Worm (Caenorhabditis elegans) whole organism, young adult: ENCODE data around the gene K09C6.7.

Experiments
- F39B2.1 ChIP-seq: fragments of 200-800 bp; sonication (Bioruptor generic); IDR thresholded peaks from 2 replicates; pipeline ENCODE4 v1.3.6; 2022; ENCODE audit warnings: missing genetic modification reagents, missing genetic modification characterization, missing compliant biosample characterization
- F49E8.2 ChIP-seq: sonication (generic microtip); optimal IDR thresholded peaks from 3 replicates; lab custom pipeline; 2017; ENCODE audit warnings: missing genetic modification characterization, mild to moderate bottlenecking, missing compliant biosample characterization, antibody characterized with exemption, moderate library complexity; ENCODE audit not compliant: insufficient read depth
- Y53F4B.3 ChIP-seq: fragments of 200-800 bp; sonication (Bioruptor generic); IDR thresholded peaks from 2 replicates; pipeline ENCODE4 v1.3.6; 2022; ENCODE audit warnings: missing genetic modification reagents, missing genetic modification characterization, missing compliant biosample characterization
- Y95B8A.8 ChIP-seq: fragments of 200-800 bp; sonication (Bioruptor generic); IDR thresholded peaks from 2 replicates; pipeline ENCODE4 v1.3.6; 2022; ENCODE audit warnings: missing genetic modification reagents, missing genetic modification characterization, missing compliant biosample characterization
- akir-1 ChIP-seq: fragments of 200-800 bp; sonication (Bioruptor generic); optimal IDR thresholded peaks from 2 replicates; lab custom pipeline; 2018; ENCODE audit warnings: mild to moderate bottlenecking, missing genetic modification characterization, moderate library complexity, missing compliant biosample characterization
- ama-1 ChIP-seq, 3 experiments: fragments of 150-350 bp in 1 of 3; sonication (generic microtip) in 2 of 3; optimal IDR thresholded peaks; 2 replicates each; lab custom pipeline; 2014 to 2018; ENCODE audit warnings: missing biosample characterization in 2 of 3, missing genetic modification characterization in 2 of 3, missing genetic modification reagents in 2 of 3
- attf-5 ChIP-seq: fragments of 200-800 bp; sonication (Bioruptor generic); optimal IDR thresholded peaks from 2 replicates; lab custom pipeline; 2018; ENCODE audit warnings: mild to moderate bottlenecking, missing genetic modification characterization, missing compliant biosample characterization
- attf-6 ChIP-seq: fragments of 200-800 bp; sonication (Bioruptor generic); IDR thresholded peaks from 2 replicates; pipeline ENCODE4 v1.3.6; 2022; ENCODE audit warnings: missing genetic modification reagents, missing genetic modification characterization, missing compliant biosample characterization
- ccch-3 ChIP-seq: fragments of 200-800 bp; sonication (Bioruptor generic); optimal IDR thresholded peaks from 2 replicates; lab custom pipeline; 2018; ENCODE audit warnings: mild to moderate bottlenecking, missing genetic modification characterization, missing compliant biosample characterization
- ceh-58 ChIP-seq: fragments of 200-800 bp; sonication (Bioruptor generic); IDR thresholded peaks from 2 replicates; pipeline ENCODE4 v1.3.6; 2022; ENCODE audit warnings: missing genetic modification characterization, missing compliant biosample characterization
- ets-4 ChIP-seq: fragments of 200-800 bp; sonication (Bioruptor generic); optimal IDR thresholded peaks from 2 replicates; lab custom pipeline; 2018; ENCODE audit warnings: mild to moderate bottlenecking, missing genetic modification characterization, missing compliant biosample characterization
- let-607 ChIP-seq, 2 experiments: fragments of 200-800 bp in 1 of 2; sonication (Bioruptor generic) in 1 of 2; sonication (generic microtip) in 1 of 2; optimal IDR thresholded peaks; 2 replicates each; lab custom pipeline; 2016 to 2018; ENCODE audit warnings: mild to moderate bottlenecking in 2 of 2, missing compliant biosample characterization in 2 of 2, missing genetic modification characterization in 2 of 2, moderate library complexity in 2 of 2, missing genotype in 1 of 2
- lin-54 ChIP-seq: fragments of 200-800 bp; sonication (Bioruptor generic); optimal IDR thresholded peaks from 2 replicates; lab custom pipeline; 2018; ENCODE audit warnings: mild to moderate bottlenecking, missing genetic modification characterization, missing compliant biosample characterization
- lsl-1 ChIP-seq: fragments of 200-800 bp; sonication (Bioruptor generic); optimal IDR thresholded peaks from 2 replicates; lab custom pipeline; 2018; ENCODE audit warnings: mild to moderate bottlenecking, missing genetic modification characterization, moderate library complexity, missing compliant biosample characterization
- madf-8 ChIP-seq: fragments of 200-800 bp; sonication (Bioruptor generic); conservative IDR thresholded peaks from 2 replicates; pipeline ENCODE4 v1.3.6; 2022; ENCODE audit warnings: missing genetic modification reagents, missing genetic modification characterization, missing compliant biosample characterization
- nfyb-1 ChIP-seq: fragments of 200-800 bp; sonication (Bioruptor generic); IDR thresholded peaks from 2 replicates; pipeline ENCODE4 v1.3.6; 2022; ENCODE audit warnings: missing genetic modification reagents, missing genetic modification characterization, missing compliant biosample characterization
- pha-4 ChIP-seq: fragments of 150-350 bp; sonication (generic microtip); optimal IDR thresholded peaks from 2 replicates; lab custom pipeline; 2014; ENCODE audit warnings: missing biosample characterization, missing genetic modification reagents, missing genetic modification characterization
- rcor-1 ChIP-seq: fragments of 200-800 bp; sonication (Bioruptor generic); IDR thresholded peaks from 2 replicates; pipeline ENCODE4 v1.3.6; 2022; ENCODE audit warnings: missing genetic modification reagents, missing genetic modification characterization, missing compliant biosample characterization
- snpc-1.1 ChIP-seq: sonication (generic microtip); optimal IDR thresholded peaks from 2 replicates; lab custom pipeline; 2017; ENCODE audit warnings: missing genetic modification characterization, mild to moderate bottlenecking, missing compliant biosample characterization, antibody characterized with exemption, moderate library complexity, missing genotype, missing genetic modification reagents; ENCODE audit not compliant: insufficient read depth
- snpc-3.4 ChIP-seq: sonication (generic microtip); optimal IDR thresholded peaks from 2 replicates; lab custom pipeline; 2017; ENCODE audit warnings: missing genetic modification characterization, mild to moderate bottlenecking, missing compliant biosample characterization, antibody characterized with exemption, moderate library complexity, missing genotype, missing genetic modification reagents
- snpc-4 ChIP-seq, 5 experiments: fragments of 150-350 bp in 1 of 5; sonication (generic microtip) in 4 of 5; optimal IDR thresholded peaks; 2 replicates each; lab custom pipeline; 2014 to 2018; ENCODE audit warnings: missing genetic modification characterization in 5 of 5, missing biosample characterization in 3 of 5, antibody characterized with exemption in 2 of 5, mild to moderate bottlenecking in 2 of 5, missing compliant biosample characterization in 2 of 5, missing genotype in 2 of 5, moderate library complexity in 2 of 5, missing genetic modification reagents in 1 of 5
- tbp1 ChIP-seq: fragments of 200-800 bp; sonication (Bioruptor generic); optimal IDR thresholded peaks from 2 replicates; lab custom pipeline; 2018; ENCODE audit warnings: mild to moderate bottlenecking, missing genetic modification characterization, missing compliant biosample characterization
- unc-130 ChIP-seq: sonication (generic microtip); optimal IDR thresholded peaks from 2 replicates; lab custom pipeline; 2016; ENCODE audit warnings: missing genetic modification reagents, missing genetic modification characterization, missing compliant biosample characterization
- xnd-1 ChIP-seq: sonication (generic microtip); optimal IDR thresholded peaks from 2 replicates; lab custom pipeline; 2016; ENCODE audit warnings: missing genotype, missing genetic modification reagents, missing genetic modification characterization, missing compliant biosample characterization
- zfh-2 ChIP-seq: fragments of 200-800 bp; sonication (Bioruptor generic); conservative IDR thresholded peaks from 2 replicates; pipeline ENCODE4 v1.3.6; 2022; ENCODE audit warnings: missing genetic modification reagents, missing genetic modification characterization, missing compliant biosample characterization
- zim-3 ChIP-seq: sonication (generic microtip); optimal IDR thresholded peaks from 2 replicates; lab custom pipeline; 2017; ENCODE audit warnings: mild to moderate bottlenecking, missing genetic modification characterization, moderate library complexity, missing compliant biosample characterization
- ztf-26 ChIP-seq: sonication (generic microtip); optimal IDR thresholded peaks from 2 replicates; lab custom pipeline; 2017; ENCODE audit warnings: missing genetic modification characterization, missing compliant biosample characterization
- ztf-28 ChIP-seq: fragments of 200-800 bp; sonication (Bioruptor generic); IDR thresholded peaks from 2 replicates; pipeline ENCODE4 v1.3.6; 2022; ENCODE audit warnings: missing genetic modification reagents, missing genetic modification characterization, missing compliant biosample characterization

The K09C6.7 gene

ce11 chrV:801555-802060 lies 37.3 kb downstream of the K09C6.7 start:
- TF ChIP-seq Y95B8A.8 (GFP tag; lab: Robert Waterston, UW), result no peak
- TF ChIP-seq xnd-1, result no peak
- no peak for TF ChIP-seq ets-4 (GFP tag; lab: Kevin White, UChicago)
- TF ChIP-seq attf-5 (GFP tag; lab: Kevin White, UChicago), result no peak
- TF ChIP-seq zim-3 (tag; lab: Kevin White, UChicago), result no peak
- no peak for TF ChIP-seq attf-6 (GFP tag; lab: Robert Waterston, UW)
- no peak for TF ChIP-seq rcor-1 (GFP tag; lab: Robert Waterston, UW)
- TF ChIP-seq ama-1 (optimal IDR thresholded peaks at IDR 0.05; lab: Kevin White, UChicago), result no peak
- TF ChIP-seq ama-1 (GFP tag; optimal IDR thresholded peaks at IDR 0.05; lab: Kevin White, UChicago), result no peak
- TF ChIP-seq madf-8 (GFP tag; lab: Robert Waterston, UW), result no peak
- TF ChIP-seq nfyb-1 (GFP tag; lab: Robert Waterston, UW), result no peak
- TF ChIP-seq F39B2.1 (GFP tag; lab: Robert Waterston, UW), result no peak
- no peak for TF ChIP-seq Y53F4B.3 (GFP tag; lab: Robert Waterston, UW)
- no peak for TF ChIP-seq snpc-3.4 (tag; lab: Kevin White, UChicago)
- no peak for TF ChIP-seq ccch-3 (GFP tag; lab: Kevin White, UChicago)
- TF ChIP-seq ztf-28 (GFP tag; lab: Robert Waterston, UW), result no peak
- no peak for TF ChIP-seq unc-130 (GFP tag; lab: Kevin White, UChicago)
- no peak for TF ChIP-seq zfh-2 (GFP tag; lab: Robert Waterston, UW)
- TF ChIP-seq let-607 (tag; optimal IDR thresholded peaks at IDR 0.05; lab: Kevin White, UChicago), result no peak
- TF ChIP-seq, all 124 proteins: peak for 0

- TF ChIP-seq pha-4 (tag; lab: Kevin White, UChicago) (no peak), lsl-1 (GFP tag; lab: Kevin White, UChicago) (no peak), F49E8.2 (no peak), lin-54 (no peak), ccch-3 (GFP tag; lab: Kevin White, UChicago) (no peak)
- TF ChIP-seq, all 124 proteins: peak for 0
Observed at ce11 chrV:800271-800670, 38.6 kb downstream of the K09C6.7 start.

DNA sequence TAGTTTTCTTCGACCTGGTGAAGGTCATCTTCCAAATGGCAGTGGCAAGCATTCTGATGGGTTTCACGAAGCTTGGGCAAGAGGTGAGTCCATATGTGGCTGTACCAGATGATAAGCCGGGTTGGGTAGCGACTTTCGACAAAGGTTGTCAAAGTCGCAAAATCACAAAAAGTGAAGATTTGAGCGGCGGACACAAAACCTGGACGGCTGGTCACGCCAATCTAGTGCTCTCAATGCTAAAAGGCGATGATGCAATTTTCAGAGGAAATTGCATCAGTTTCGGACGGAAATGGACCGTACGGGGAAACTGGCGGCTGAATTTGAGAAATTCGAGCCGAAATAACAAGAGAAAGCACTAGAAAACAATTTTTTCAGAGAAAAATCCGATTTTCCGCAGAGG lies 41.6 kb downstream of the K09C6.7 start:
- TF ChIP-seq snpc-1.1 (peak; percentile 3), snpc-4 (GFP tag; optimal IDR thresholded peaks at IDR 0.05; lab: Kevin White, UChicago) (no peak), snpc-4 (tag; optimal IDR thresholded peaks at IDR 0.05; lab: Kevin White, UChicago) (peak in 3 of 4 experiments; percentile 37 to 82 (median 78)), zim-3 (tag; lab: Kevin White, UChicago) (no peak), ztf-26 (tag; lab: Kevin White, UChicago) (no peak), tbp1 (GFP tag; lab: Kevin White, UChicago) (no peak)
- TF ChIP-seq, all 124 proteins: peak for 2

DNA sequence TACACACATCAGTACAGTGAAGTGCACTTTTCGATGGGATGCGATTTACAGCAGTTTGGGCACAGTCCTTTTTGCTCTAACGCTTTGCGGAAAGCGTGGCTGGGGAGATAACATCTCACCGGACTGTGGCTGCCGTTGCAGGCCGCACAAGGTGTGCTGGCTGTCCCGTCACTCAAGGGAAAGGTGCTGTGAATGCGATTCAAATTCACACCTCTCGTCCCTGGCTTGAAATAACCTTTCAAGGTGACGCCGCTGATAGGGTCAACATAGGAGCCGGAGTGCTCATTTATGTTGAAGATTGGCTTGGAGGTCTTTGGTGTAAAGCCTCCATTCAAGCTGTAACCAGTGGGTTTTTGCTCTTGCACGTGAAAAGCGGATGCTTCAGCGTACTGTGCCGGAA lies 44.8 kb downstream of the K09C6.7 start:
- TF ChIP-seq ceh-58 (GFP tag; lab: Robert Waterston, UW) (0 out of 2 replicates have a peak, but pooled peaks have one; percentile 59), akir-1 (no peak)
